Worm (Caenorhabditis elegans): ENCODE measurements around the gene nhr-229.
"Not testable (repeated sequence)": the region's sequence is repeated elsewhere in the genome, so short reads cannot be mapped to it uniquely, and the experiment has no call there.

- TF ChIP-seq him-1, W03F9.2, dao-5 (tag; optimal IDR thresholded peaks at IDR 0.05): not testable (repeated sequence)
Measured at ce11 chrIV:17064937-17065336, 34.5 kb upstream of the nhr-229 start, which contains the start of gene Y116A8C.465.
